Worm (Caenorhabditis elegans): Measurements from ENCODE around the gene F26F12.3.

DNA sequence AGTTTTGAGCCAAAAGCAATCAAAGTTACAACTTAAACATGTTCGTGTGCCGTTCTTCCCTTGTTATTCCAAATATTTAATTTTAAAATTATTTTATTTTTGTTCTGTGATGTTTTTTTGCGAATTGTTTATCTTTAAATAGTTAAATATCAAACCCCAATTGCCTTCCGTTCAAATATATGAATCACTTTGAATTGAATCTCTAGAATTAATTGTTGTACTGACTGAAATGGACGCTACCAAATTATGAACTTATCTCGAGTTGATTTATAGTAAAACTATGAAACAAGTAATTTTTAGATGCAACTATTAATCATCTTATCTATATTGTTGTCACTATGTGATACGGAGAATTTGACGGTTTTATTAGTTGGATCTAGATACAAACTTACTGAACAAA is 53.5 kb downstream of the F26F12.3 start, which contains the start of gene ZC250.2:
- TF ChIP-seq ztf-29 (GFP tag; IDR thresholded peaks at IDR 0.05) (no peak), flt-1 (GFP tag; IDR thresholded peaks at IDR 0.05) (no peak), ref-1 (GFP tag; conservative IDR thresholded peaks at IDR 0.05) (no peak), ztf-23 (GFP tag; IDR thresholded peaks at IDR 0.05) (no peak), cog-1 (tag; optimal IDR thresholded peaks at IDR 0.05) (no peak)
